Worm (Caenorhabditis elegans) whole organism, early embryonic: ENCODE data around the gene rhgf-2.

Experiments
- B0310.2 ChIP-seq: sonication (generic microtip); optimal IDR thresholded peaks from 2 replicates; lab custom pipeline; 2016; ENCODE audit warnings: mild to moderate bottlenecking, missing genetic modification characterization, missing compliant biosample characterization
- F13C5.2 ChIP-seq: sonication (generic microtip); optimal IDR thresholded peaks from 2 replicates; lab custom pipeline; 2017; ENCODE audit warnings: mild to moderate bottlenecking, missing genetic modification characterization, inconsistent platforms, missing compliant biosample characterization
- aly-1 ChIP-seq: sonication (generic microtip); optimal IDR thresholded peaks from 2 replicates; lab custom pipeline; 2016; ENCODE audit warnings: missing genetic modification characterization, missing compliant biosample characterization
- ama-1 ChIP-seq: fragments of 150-350 bp; optimal IDR thresholded peaks from 2 replicates; lab custom pipeline; 2014
- ceh-13 ChIP-seq: fragments of 200-800 bp; sonication (Bioruptor generic); optimal IDR thresholded peaks from 2 replicates; lab custom pipeline; 2018; ENCODE audit warnings: mild to moderate bottlenecking, missing genetic modification characterization, missing compliant biosample characterization
- ceh-36 ChIP-seq: sonication (generic microtip); optimal IDR thresholded peaks from 2 replicates; lab custom pipeline; 2016; ENCODE audit warnings: missing genetic modification characterization, inconsistent platforms, missing compliant biosample characterization
- ets-7 ChIP-seq: sonication (generic microtip); optimal IDR thresholded peaks from 2 replicates; lab custom pipeline; 2016; ENCODE audit warnings: missing genotype, missing genetic modification characterization, missing compliant biosample characterization
- flt-1 ChIP-seq: fragments of 200-800 bp; sonication (Bioruptor generic); IDR thresholded peaks from 2 replicates; pipeline ENCODE4 v1.3.6; 2022; ENCODE audit warnings: missing genetic modification characterization, missing compliant biosample characterization
- hmbx-1 ChIP-seq: sonication (generic microtip); optimal IDR thresholded peaks from 2 replicates; lab custom pipeline; 2016; ENCODE audit warnings: mild to moderate bottlenecking, missing genetic modification characterization, missing compliant biosample characterization
- hmg-4 ChIP-seq: fragments of 200-800 bp; sonication (Bioruptor generic); optimal IDR thresholded peaks from 2 replicates; lab custom pipeline; 2018; ENCODE audit warnings: mild to moderate bottlenecking, missing genetic modification characterization, missing compliant biosample characterization
- hnd-1 ChIP-seq: sonication (generic microtip); optimal IDR thresholded peaks from 2 replicates; lab custom pipeline; 2016; ENCODE audit warnings: missing genetic modification characterization, missing compliant biosample characterization
- pes-1 ChIP-seq: fragments of 200-800 bp; sonication (Bioruptor generic); IDR thresholded peaks from 2 replicates; pipeline ENCODE4 v1.3.6; 2022; ENCODE audit warnings: missing genetic modification reagents, missing genetic modification characterization, missing compliant biosample characterization
- scrt-1 ChIP-seq: fragments of 200-800 bp; sonication (Bioruptor generic); IDR thresholded peaks from 2 replicates; pipeline ENCODE4 v1.3.6; 2022; ENCODE audit warnings: missing genetic modification characterization, missing compliant biosample characterization
- sea-1 ChIP-seq: fragments of 200-800 bp; sonication (Bioruptor generic); conservative IDR thresholded peaks from 2 replicates; pipeline ENCODE4 v1.3.6; 2022; ENCODE audit warnings: missing genetic modification characterization, missing compliant biosample characterization
- tbx-11 ChIP-seq: fragments of 200-800 bp; sonication (Bioruptor generic); IDR thresholded peaks from 2 replicates; pipeline ENCODE4 v1.3.6; 2022; ENCODE audit warnings: missing genetic modification characterization, missing compliant biosample characterization
- tbx-37 ChIP-seq: fragments of 200-800 bp; sonication (Bioruptor generic); conservative IDR thresholded peaks from 2 replicates; pipeline ENCODE4 v1.3.6; 2022; ENCODE audit warnings: missing genetic modification reagents, missing genetic modification characterization, missing compliant biosample characterization
- tra-4 ChIP-seq: sonication (generic microtip); optimal IDR thresholded peaks from 2 replicates; lab custom pipeline; 2017; ENCODE audit warnings: missing genetic modification characterization, missing compliant biosample characterization

Gene rhgf-2

ce11 chrII:4081891-4082290 is 18.7 kb upstream of the rhgf-2 start:
- peak; percentile 73 for TF ChIP-seq ceh-36
- TF ChIP-seq pes-1 (GFP tag; lab: Robert Waterston, UW), result no peak

ce11 chrII:4082754-4083153 is 17.8 kb upstream of the rhgf-2 start, which contains the start of gene R11F4.2:
Gene R11F4.2 (plus strand): TSS chrII:4083054.
- TF ChIP-seq tra-4 (tag; lab: Kevin White, UChicago), result no peak
- TF ChIP-seq tbx-11, result no peak
- no peak for TF ChIP-seq aly-1
- TF ChIP-seq F13C5.2 (tag; lab: Kevin White, UChicago), result no peak
- TF ChIP-seq ets-7 (tag; lab: Kevin White, UChicago), result no peak
- TF ChIP-seq ceh-13 (GFP tag; lab: Kevin White, UChicago), result no peak
- no peak for TF ChIP-seq tbx-37 (GFP tag; lab: Robert Waterston, UW)
- no peak for TF ChIP-seq B0310.2 (tag; lab: Kevin White, UChicago)
- no peak for TF ChIP-seq scrt-1
- TF ChIP-seq hnd-1 (tag; lab: Kevin White, UChicago), result no peak
- TF ChIP-seq ceh-36, result no peak
- TF ChIP-seq flt-1, result no peak
- no peak for TF ChIP-seq pes-1 (GFP tag; lab: Robert Waterston, UW)
- no peak for TF ChIP-seq sea-1 (GFP tag; lab: Robert Waterston, UW)
- TF ChIP-seq hmbx-1, result no peak

ce11 chrII:4085601-4086000 is 15.0 kb upstream of the rhgf-2 start:
- TF ChIP-seq F13C5.2 (tag; lab: Kevin White, UChicago), result no peak
- no peak for TF ChIP-seq ceh-13 (GFP tag; lab: Kevin White, UChicago)
- TF ChIP-seq hnd-1 (tag; lab: Kevin White, UChicago), result no peak
- no peak for TF ChIP-seq tra-4 (tag; lab: Kevin White, UChicago)
- TF ChIP-seq ama-1 (lab: Kevin White, UChicago), result no peak
- no peak for TF ChIP-seq hmbx-1
- TF ChIP-seq tbx-37 (GFP tag; lab: Robert Waterston, UW), result no peak
- TF ChIP-seq ets-7 (tag; lab: Kevin White, UChicago), result no peak
- TF ChIP-seq pes-1 (GFP tag; lab: Robert Waterston, UW), result no peak
- no peak for TF ChIP-seq B0310.2 (tag; lab: Kevin White, UChicago)
- no peak for TF ChIP-seq flt-1
- no peak for TF ChIP-seq hmg-4
- TF ChIP-seq tbx-11, result no peak
- no peak for TF ChIP-seq aly-1
- TF ChIP-seq sea-1 (GFP tag; lab: Robert Waterston, UW), result no peak
- TF ChIP-seq ceh-36, result no peak
- TF ChIP-seq scrt-1, result no peak

- TF ChIP-seq scrt-1 (no peak), hmbx-1 (no peak), flt-1 (no peak), F13C5.2 (tag; lab: Kevin White, UChicago) (no peak), tbx-11 (no peak), hmg-4 (no peak), tbx-37 (GFP tag; lab: Robert Waterston, UW) (no peak), ceh-13 (GFP tag; lab: Kevin White, UChicago) (no peak), ets-7 (tag; lab: Kevin White, UChicago) (no peak)
Measured at ce11 chrII:4089183-4089582, 11.4 kb upstream of the rhgf-2 start.

ce11 chrII:4090790-4091189 is 9.8 kb upstream of the rhgf-2 start:
- TF ChIP-seq flt-1, result no peak
- TF ChIP-seq ceh-13 (GFP tag; lab: Kevin White, UChicago), result no peak
- TF ChIP-seq aly-1, result no peak
- TF ChIP-seq ama-1 (lab: Kevin White, UChicago), result no peak
- no peak for TF ChIP-seq pes-1 (GFP tag; lab: Robert Waterston, UW)
- TF ChIP-seq hnd-1 (tag; lab: Kevin White, UChicago), result no peak
- no peak for TF ChIP-seq B0310.2 (tag; lab: Kevin White, UChicago)
- TF ChIP-seq tbx-11, result no peak
- TF ChIP-seq hmbx-1, result no peak
- TF ChIP-seq ets-7 (tag; lab: Kevin White, UChicago), result no peak
- TF ChIP-seq tbx-37 (GFP tag; lab: Robert Waterston, UW), result no peak

ce11 chrII:4091828-4092227 is 8.8 kb upstream of the rhgf-2 start, which contains the start of gene R11F4.1:
Gene R11F4.1 (plus strand): TSS chrII:4091930.
- TF ChIP-seq ceh-36 (no peak), tra-4 (tag; lab: Kevin White, UChicago) (no peak), hmbx-1 (no peak), F13C5.2 (tag; lab: Kevin White, UChicago) (no peak), ceh-13 (GFP tag; lab: Kevin White, UChicago) (no peak), sea-1 (GFP tag; lab: Robert Waterston, UW) (no peak), ets-7 (tag; lab: Kevin White, UChicago) (no peak)

- TF ChIP-seq tra-4 (tag; lab: Kevin White, UChicago) (no peak), hmg-4 (no peak), B0310.2 (tag; lab: Kevin White, UChicago) (no peak), hnd-1 (tag; lab: Kevin White, UChicago) (no peak), flt-1 (no peak), ceh-36 (no peak), scrt-1 (no peak), tbx-11 (no peak), F13C5.2 (tag; lab: Kevin White, UChicago) (no peak), pes-1 (GFP tag; lab: Robert Waterston, UW) (no peak), tbx-37 (GFP tag; lab: Robert Waterston, UW) (no peak), ama-1 (lab: Kevin White, UChicago) (no peak), ets-7 (tag; lab: Kevin White, UChicago) (no peak), sea-1 (GFP tag; lab: Robert Waterston, UW) (no peak), hmbx-1 (no peak)
Measured at ce11 chrII:4092502-4092901, 8.1 kb upstream of the rhgf-2 start.
